Worm (Caenorhabditis elegans) whole organism, L1 larva: ENCODE results near the gene T28C6.7.

Experiments
- aly-2 ChIP-seq: fragments of 150-350 bp; optimal IDR thresholded peaks from 2 replicates; lab custom pipeline; 2014; ENCODE audit warnings: missing biosample characterization, missing genetic modification characterization
- elt-3 ChIP-seq, 6 experiments: fragments of 150-350 bp in 1 of 6; sonication (generic microtip); optimal IDR thresholded peaks; 2 replicates each; lab custom pipeline; 2017 to 2018; ENCODE audit warnings: missing biosample characterization in 6 of 6, missing genetic modification characterization in 6 of 6, inconsistent platforms in 1 of 6
- ets-5 ChIP-seq: fragments of 200-800 bp; sonication (Bioruptor generic); IDR thresholded peaks from 2 replicates; pipeline ENCODE4 v1.3.6; 2022; ENCODE audit warnings: missing genetic modification characterization, missing compliant biosample characterization
- hlh-4 ChIP-seq: sonication (generic microtip); optimal IDR thresholded peaks from 2 replicates; lab custom pipeline; 2016; ENCODE audit warnings: mild to moderate bottlenecking, missing genetic modification characterization, missing compliant biosample characterization
- nhr-12 ChIP-seq: sonication (generic microtip); optimal IDR thresholded peaks from 2 replicates; lab custom pipeline; 2017; ENCODE audit warnings: missing biosample characterization, missing genetic modification characterization
- nhr-237 ChIP-seq: fragments of 150-350 bp; optimal IDR thresholded peaks from 2 replicates; lab custom pipeline; 2014; ENCODE audit warnings: missing biosample characterization, missing genetic modification characterization
- snu-23 ChIP-seq: sonication (generic microtip); optimal IDR thresholded peaks from 2 replicates; lab custom pipeline; 2016; ENCODE audit warnings: missing genetic modification characterization, missing compliant biosample characterization
- tbx-2 ChIP-seq: sonication (generic microtip); optimal IDR thresholded peaks from 2 replicates; lab custom pipeline; 2016; ENCODE audit warnings: missing genetic modification characterization, missing compliant biosample characterization

DNA sequence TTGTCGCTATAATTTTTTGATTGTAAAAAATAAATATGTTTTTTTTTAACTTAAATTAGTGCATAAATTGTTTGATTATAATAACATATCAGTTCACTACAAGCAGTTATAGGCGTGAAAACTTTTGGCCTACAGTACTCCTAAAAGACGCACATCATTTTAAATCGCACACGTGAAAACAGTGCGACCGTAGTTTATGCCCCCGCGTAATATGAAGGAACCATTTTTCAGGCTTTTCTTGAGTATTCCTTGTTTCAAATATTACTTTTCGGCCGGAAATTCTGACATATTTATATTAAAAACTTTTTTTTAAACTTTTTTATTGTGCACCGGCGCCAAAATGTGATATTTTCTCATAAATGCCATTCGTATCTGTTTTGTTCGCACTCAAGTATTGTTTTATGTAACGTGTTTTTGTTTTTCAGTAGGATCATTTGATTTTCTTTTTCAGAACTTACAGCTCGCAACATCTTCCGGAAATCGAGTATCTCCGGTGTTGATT, 61.0 kb downstream of the T28C6.7 start, which contains the start of gene oma-1:
- TF ChIP-seq aly-2 (no peak), nhr-12 (tag; lab: Kevin White, UChicago) (no peak), elt-3 (tag; optimal IDR thresholded peaks at IDR 0.05; lab: Kevin White, UChicago) (no peak), nhr-237 (tag; lab: Kevin White, UChicago) (no peak), snu-23 (GFP tag; lab: Kevin White, UChicago) (no peak), tbx-2 (no peak), hlh-4 (tag; lab: Kevin White, UChicago) (no peak), ets-5 (no peak)
